Worm (Caenorhabditis elegans) whole organism, L2 larva: Measurements from ENCODE around the gene cutl-27.
A peak's percentile ranks its signal among the peaks of the same experiment; 100 is the strongest.

Source experiments
- C34F6.9 ChIP-seq: fragments of 150-350 bp; optimal IDR thresholded peaks from 2 replicates; lab custom pipeline; 2014; ENCODE audit warnings: missing biosample characterization, missing genetic modification characterization
- F13H6.1 ChIP-seq: sonication (generic microtip); optimal IDR thresholded peaks from 2 replicates; lab custom pipeline; 2016; ENCODE audit warnings: missing genetic modification characterization, missing compliant biosample characterization
- R02D3.7 ChIP-seq: fragments of 150-350 bp; optimal IDR thresholded peaks from 2 replicates; lab custom pipeline; 2014; ENCODE audit warnings: missing biosample characterization, missing genetic modification characterization
- Y55F3AM.14 ChIP-seq: fragments of 200-800 bp; sonication (Bioruptor generic); optimal IDR thresholded peaks from 2 replicates; lab custom pipeline; 2018; ENCODE audit warnings: mild to moderate bottlenecking, missing genetic modification characterization, missing compliant biosample characterization
- ZK546.5 ChIP-seq: sonication (generic microtip); optimal IDR thresholded peaks from 2 replicates; lab custom pipeline; 2017; ENCODE audit warnings: missing biosample characterization, missing genetic modification characterization
- alr-1 ChIP-seq: fragments of 150-350 bp; optimal IDR thresholded peaks from 2 replicates; lab custom pipeline; 2014; ENCODE audit warnings: missing biosample characterization, missing genetic modification characterization
- aly-2 ChIP-seq: fragments of 150-350 bp; optimal IDR thresholded peaks from 2 replicates; lab custom pipeline; 2014; ENCODE audit warnings: missing biosample characterization, missing genetic modification characterization
- ama-1 ChIP-seq: fragments of 150-350 bp; optimal IDR thresholded peaks from 2 replicates; lab custom pipeline; 2018; ENCODE audit warnings: inconsistent platforms
- blmp-1 ChIP-seq: sonication (generic microtip); optimal IDR thresholded peaks from 2 replicates; lab custom pipeline; 2017; ENCODE audit warnings: missing genetic modification characterization, mild to moderate bottlenecking, missing compliant biosample characterization, antibody characterized with exemption, moderate library complexity; ENCODE audit not compliant: insufficient read depth
- ceh-16 ChIP-seq: fragments of 150-350 bp; optimal IDR thresholded peaks from 2 replicates; lab custom pipeline; 2014; ENCODE audit warnings: missing biosample characterization, missing genetic modification characterization
- ceh-82 ChIP-seq: fragments of 150-350 bp; optimal IDR thresholded peaks from 2 replicates; lab custom pipeline; 2014; ENCODE audit warnings: missing biosample characterization, missing genetic modification characterization
- crh-2 ChIP-seq: sonication (generic microtip); optimal IDR thresholded peaks from 2 replicates; lab custom pipeline; 2017; ENCODE audit warnings: missing biosample characterization, missing genetic modification characterization
- dmd-4 ChIP-seq: sonication (generic microtip); optimal IDR thresholded peaks from 2 replicates; lab custom pipeline; 2017; ENCODE audit warnings: missing biosample characterization, missing genetic modification characterization
- egl-27 ChIP-seq: sonication (generic microtip); optimal IDR thresholded peaks from 3 replicates; lab custom pipeline; 2017; ENCODE audit warnings: missing biosample characterization, missing genetic modification reagents, missing genetic modification characterization
- elt-1 ChIP-seq: fragments of 150-350 bp; optimal IDR thresholded peaks from 2 replicates; lab custom pipeline; 2014; ENCODE audit warnings: missing biosample characterization, missing genetic modification characterization
- elt-3 ChIP-seq: sonication (generic microtip); optimal IDR thresholded peaks from 2 replicates; lab custom pipeline; 2017; ENCODE audit warnings: missing biosample characterization, missing genetic modification characterization
- fos-1 ChIP-seq: fragments of 150-350 bp; optimal IDR thresholded peaks from 2 replicates; lab custom pipeline; 2014; ENCODE audit warnings: missing biosample characterization, missing genetic modification characterization
- gmeb-1 ChIP-seq: fragments of 150-350 bp; optimal IDR thresholded peaks from 2 replicates; lab custom pipeline; 2014; ENCODE audit warnings: missing biosample characterization, missing genetic modification characterization
- lin-11 ChIP-seq: fragments of 150-350 bp; sonication (generic microtip); optimal IDR thresholded peaks from 2 replicates; lab custom pipeline; 2014; ENCODE audit warnings: missing biosample characterization, missing genetic modification characterization, inconsistent platforms, mixed read lengths
- lin-13 ChIP-seq: fragments of 150-350 bp; optimal IDR thresholded peaks from 2 replicates; lab custom pipeline; 2014; ENCODE audit warnings: missing biosample characterization, missing genetic modification reagents, missing genetic modification characterization
- lin-39 ChIP-seq: fragments of 150-350 bp; optimal IDR thresholded peaks from 2 replicates; lab custom pipeline; 2014; ENCODE audit warnings: missing biosample characterization, missing genetic modification reagents, missing genetic modification characterization
- lsy-2 ChIP-seq, 2 experiments: fragments of 150-350 bp in 1 of 2; sonication (generic microtip) in 1 of 2; optimal IDR thresholded peaks; 2 replicates each; lab custom pipeline; 2014 to 2017; ENCODE audit warnings: missing biosample characterization in 2 of 2, missing genetic modification characterization in 2 of 2
- mab-5 ChIP-seq: fragments of 150-350 bp; optimal IDR thresholded peaks from 2 replicates; lab custom pipeline; 2014; ENCODE audit warnings: missing biosample characterization, missing genetic modification characterization
- mbf-1 ChIP-seq: sonication (generic microtip); optimal IDR thresholded peaks from 2 replicates; lab custom pipeline; 2017; ENCODE audit warnings: missing biosample characterization, missing genetic modification characterization
- mdl-1 ChIP-seq, 2 experiments: fragments of 150-350 bp in 1 of 2; sonication (generic microtip) in 1 of 2; optimal IDR thresholded peaks; 2 replicates each; lab custom pipeline; 2017; ENCODE audit warnings: missing biosample characterization in 2 of 2, missing genetic modification characterization in 2 of 2
- nhr-10 ChIP-seq: sonication (generic microtip); optimal IDR thresholded peaks from 2 replicates; lab custom pipeline; 2017; ENCODE audit warnings: missing biosample characterization, missing genetic modification characterization
- nhr-11 ChIP-seq: fragments of 150-350 bp; optimal IDR thresholded peaks from 2 replicates; lab custom pipeline; 2014; ENCODE audit warnings: missing biosample characterization, missing genetic modification characterization
- nhr-12 ChIP-seq: fragments of 150-350 bp; optimal IDR thresholded peaks from 2 replicates; lab custom pipeline; 2014; ENCODE audit warnings: missing biosample characterization, missing genetic modification characterization
- nhr-129 ChIP-seq: fragments of 150-350 bp; optimal IDR thresholded peaks from 2 replicates; lab custom pipeline; 2014; ENCODE audit warnings: missing biosample characterization, missing genetic modification characterization
- nhr-21 ChIP-seq: fragments of 150-350 bp; optimal IDR thresholded peaks from 2 replicates; lab custom pipeline; 2014; ENCODE audit warnings: missing biosample characterization, missing genetic modification characterization
- nhr-23 ChIP-seq: fragments of 150-350 bp; optimal IDR thresholded peaks from 2 replicates; lab custom pipeline; 2014; ENCODE audit warnings: missing biosample characterization, missing genetic modification reagents, missing genetic modification characterization
- nhr-237 ChIP-seq: fragments of 150-350 bp; optimal IDR thresholded peaks from 2 replicates; lab custom pipeline; 2014; ENCODE audit warnings: missing biosample characterization, missing genetic modification characterization
- nhr-25 ChIP-seq: fragments of 150-350 bp; sonication (generic microtip); optimal IDR thresholded peaks from 3 replicates; lab custom pipeline; 2014; ENCODE audit warnings: missing biosample characterization, missing genetic modification characterization
- nhr-6 ChIP-seq: fragments of 150-350 bp; optimal IDR thresholded peaks from 2 replicates; lab custom pipeline; 2014; ENCODE audit warnings: missing biosample characterization, missing genetic modification characterization
- nhr-77 ChIP-seq: fragments of 150-350 bp; optimal IDR thresholded peaks from 2 replicates; lab custom pipeline; 2014; ENCODE audit warnings: missing biosample characterization, missing genetic modification characterization
- peb-1 ChIP-seq: fragments of 150-350 bp; optimal IDR thresholded peaks from 2 replicates; lab custom pipeline; 2014; ENCODE audit warnings: missing biosample characterization, missing genetic modification characterization
- sem-4 ChIP-seq: fragments of 150-350 bp; optimal IDR thresholded peaks from 2 replicates; lab custom pipeline; 2014; ENCODE audit warnings: missing biosample characterization, missing genetic modification reagents, missing genetic modification characterization
- skn-1 ChIP-seq: sonication (generic microtip); optimal IDR thresholded peaks from 2 replicates; lab custom pipeline; 2017; ENCODE audit warnings: missing biosample characterization, missing genetic modification characterization
- sma-3 ChIP-seq: sonication (generic microtip); optimal IDR thresholded peaks from 2 replicates; lab custom pipeline; 2016; ENCODE audit warnings: missing genetic modification reagents, missing genetic modification characterization, missing compliant biosample characterization
- sma-9 ChIP-seq, 2 experiments: fragments of 150-350 bp in 1 of 2; sonication (generic microtip) in 1 of 2; optimal IDR thresholded peaks; 2 replicates each; lab custom pipeline; 2014 to 2016; ENCODE audit warnings: missing genetic modification characterization in 2 of 2, mild to moderate bottlenecking in 1 of 2, missing biosample characterization in 1 of 2, missing compliant biosample characterization in 1 of 2, missing genetic modification reagents in 1 of 2, moderate library complexity in 1 of 2
- snpc-4 ChIP-seq: fragments of 150-350 bp; optimal IDR thresholded peaks from 2 replicates; lab custom pipeline; 2014; ENCODE audit warnings: missing biosample characterization, missing genetic modification characterization
- unc-39 ChIP-seq: fragments of 150-350 bp; optimal IDR thresholded peaks from 2 replicates; lab custom pipeline; 2014; ENCODE audit warnings: missing biosample characterization, missing genetic modification characterization
- unc-55 ChIP-seq: fragments of 150-350 bp; sonication (generic microtip); optimal IDR thresholded peaks from 3 replicates; lab custom pipeline; 2014; ENCODE audit warnings: missing biosample characterization, missing genetic modification reagents, missing genetic modification characterization
- unc-62 ChIP-seq: fragments of 150-350 bp; optimal IDR thresholded peaks from 2 replicates; lab custom pipeline; 2014; ENCODE audit warnings: missing biosample characterization, missing genetic modification reagents, missing genetic modification characterization
- zag-1 ChIP-seq: fragments of 150-350 bp; optimal IDR thresholded peaks from 2 replicates; lab custom pipeline; 2014; ENCODE audit warnings: missing biosample characterization, missing genetic modification characterization
- ztf-1 ChIP-seq: fragments of 200-800 bp; sonication (Bioruptor generic); conservative IDR thresholded peaks from 2 replicates; pipeline ENCODE4 v1.3.6; 2022; ENCODE audit warnings: missing genetic modification characterization, missing compliant biosample characterization
- ztf-11 ChIP-seq: sonication (generic microtip); optimal IDR thresholded peaks from 2 replicates; lab custom pipeline; 2017; ENCODE audit warnings: missing biosample characterization, missing genetic modification characterization
- ztf-4 ChIP-seq: fragments of 150-350 bp; optimal IDR thresholded peaks from 2 replicates; lab custom pipeline; 2014; ENCODE audit warnings: missing biosample characterization, missing genetic modification characterization

Gene cutl-27

ce11 chrIV:11868452-11868851, 9.9 kb upstream of the cutl-27 start:
- TF ChIP-seq mdl-1 (tag; optimal IDR thresholded peaks at IDR 0.05; lab: Kevin White, UChicago) (no peak), lin-13 (GFP tag; lab: Kevin White, UChicago) (no peak), ztf-11 (no peak), Y55F3AM.14 (GFP tag; lab: Kevin White, UChicago) (no peak), zag-1 (tag; lab: Kevin White, UChicago) (no peak), unc-62 (GFP tag; lab: Kevin White, UChicago) (no peak), sma-9 (GFP tag; optimal IDR thresholded peaks at IDR 0.05; lab: Kevin White, UChicago) (no peak), sma-9 (tag; optimal IDR thresholded peaks at IDR 0.05; lab: Kevin White, UChicago) (no peak), fos-1 (tag; lab: Kevin White, UChicago) (no peak), F13H6.1 (tag; lab: Kevin White, UChicago) (no peak), nhr-10 (tag; lab: Kevin White, UChicago) (no peak), blmp-1 (tag; lab: Kevin White, UChicago) (no peak), C34F6.9 (tag; lab: Kevin White, UChicago) (no peak), sma-3 (GFP tag; lab: Kevin White, UChicago) (no peak), peb-1 (no peak), R02D3.7 (tag; lab: Kevin White, UChicago) (no peak)

- TF ChIP-seq lin-39 (tag; lab: Kevin White, UChicago) (no peak), blmp-1 (tag; lab: Kevin White, UChicago) (no peak), elt-1 (no peak), nhr-23 (tag; lab: Kevin White, UChicago) (no peak), nhr-77 (tag; lab: Kevin White, UChicago) (no peak), Y55F3AM.14 (GFP tag; lab: Kevin White, UChicago) (no peak), alr-1 (tag; lab: Kevin White, UChicago) (no peak), peb-1 (no peak), ztf-1 (GFP tag; lab: Robert Waterston, UW) (no peak), aly-2 (no peak), crh-2 (no peak), mbf-1 (no peak), lin-11 (peak; percentile 37), nhr-6 (tag; lab: Kevin White, UChicago) (no peak), sem-4 (tag; lab: Kevin White, UChicago) (no peak), fos-1 (tag; lab: Kevin White, UChicago) (peak; percentile 19), elt-3 (no peak), unc-39 (tag; lab: Kevin White, UChicago) (no peak), R02D3.7 (tag; lab: Kevin White, UChicago) (no peak), ztf-11 (no peak), skn-1 (no peak), nhr-129 (peak; percentile 16), F13H6.1 (tag; lab: Kevin White, UChicago) (peak; percentile 8), unc-62 (GFP tag; lab: Kevin White, UChicago) (no peak), lin-13 (GFP tag; lab: Kevin White, UChicago) (peak; percentile 11), nhr-10 (tag; lab: Kevin White, UChicago) (no peak), egl-27 (tag; lab: Kevin White, UChicago) (no peak), dmd-4 (tag; lab: Kevin White, UChicago) (no peak), C34F6.9 (tag; lab: Kevin White, UChicago) (peak; percentile 65), mab-5 (tag; lab: Kevin White, UChicago) (no peak), ama-1 (lab: Kevin White, UChicago) (no peak), ZK546.5 (tag; lab: Kevin White, UChicago) (no peak), sma-9 (GFP tag; optimal IDR thresholded peaks at IDR 0.05; lab: Kevin White, UChicago) (no peak), sma-9 (tag; optimal IDR thresholded peaks at IDR 0.05; lab: Kevin White, UChicago) (no peak), nhr-25 (tag; lab: Kevin White, UChicago) (no peak), nhr-21 (tag; lab: Kevin White, UChicago) (no peak), ceh-16 (tag; lab: Kevin White, UChicago) (no peak), ceh-82 (tag; lab: Kevin White, UChicago) (no peak), sma-3 (GFP tag; lab: Kevin White, UChicago) (no peak), unc-55 (GFP tag; lab: Kevin White, UChicago) (peak; percentile 50), gmeb-1 (tag; lab: Kevin White, UChicago) (no peak), snpc-4 (peak; percentile 4), nhr-11 (no peak), lsy-2 (tag; optimal IDR thresholded peaks at IDR 0.05; lab: Kevin White, UChicago) (peak in 1 of 2 experiments; percentile 61), mdl-1 (tag; optimal IDR thresholded peaks at IDR 0.05; lab: Kevin White, UChicago) (no peak), nhr-12 (tag; lab: Kevin White, UChicago) (no peak), nhr-237 (tag; lab: Kevin White, UChicago) (no peak), zag-1 (tag; lab: Kevin White, UChicago) (peak; percentile 5), ztf-4 (no peak)
These were observed 7.3 kb upstream of the cutl-27 start for ce11 chrIV:11871083-11871482.
